Worm (Caenorhabditis elegans) whole organism, L4 larva: ENCODE data around the gene msa-1.

Source experiments
- D1046.2 ChIP-seq: fragments of 200-800 bp; sonication (Bioruptor generic); IDR thresholded peaks from 2 replicates; pipeline ENCODE4 v1.3.6; 2022; ENCODE audit warnings: missing genetic modification characterization, missing compliant biosample characterization
- F10B5.3 ChIP-seq: sonication (generic microtip); optimal IDR thresholded peaks from 2 replicates; lab custom pipeline; 2016; ENCODE audit warnings: mild to moderate bottlenecking, missing genetic modification characterization, missing compliant biosample characterization
- F37D6.2 ChIP-seq: sonication (generic microtip); optimal IDR thresholded peaks from 2 replicates; lab custom pipeline; 2016; ENCODE audit warnings: mild to moderate bottlenecking, missing genetic modification characterization, missing compliant biosample characterization
- F44E2.7 ChIP-seq: fragments of 200-800 bp; sonication (Bioruptor generic); IDR thresholded peaks from 2 replicates; pipeline ENCODE4 v2.1.2; 2022; ENCODE audit warnings: missing genetic modification characterization, missing compliant biosample characterization
- F49E8.2 ChIP-seq: sonication (generic microtip); optimal IDR thresholded peaks from 2 replicates; lab custom pipeline; 2016; ENCODE audit warnings: missing compliant biosample characterization, mild to moderate bottlenecking, missing genetic modification characterization, borderline replicate concordance
- T20F7.1 ChIP-seq: fragments of 200-800 bp; sonication (Bioruptor generic); optimal IDR thresholded peaks from 2 replicates; lab custom pipeline; 2018; ENCODE audit warnings: mild to moderate bottlenecking, missing genetic modification characterization, missing compliant biosample characterization
- Y48G9A.11 ChIP-seq: fragments of 200-800 bp; sonication (Bioruptor generic); IDR thresholded peaks from 2 replicates; pipeline ENCODE4 v1.3.6; 2022; ENCODE audit warnings: missing genetic modification reagents, missing genetic modification characterization, missing compliant biosample characterization
- Y5F2A.4 ChIP-seq: fragments of 200-800 bp; sonication (Bioruptor generic); optimal IDR thresholded peaks from 2 replicates; lab custom pipeline; 2018; ENCODE audit warnings: mild to moderate bottlenecking, missing genetic modification characterization, missing compliant biosample characterization
- ZK337.2 ChIP-seq: fragments of 200-800 bp; sonication (Bioruptor generic); IDR thresholded peaks from 2 replicates; pipeline ENCODE4 v1.3.6; 2022; ENCODE audit warnings: missing genetic modification reagents, missing genetic modification characterization, missing compliant biosample characterization
- ZK546.5 ChIP-seq, 2 experiments: sonication (generic microtip); optimal IDR thresholded peaks; 2 replicates each; lab custom pipeline; 2017; ENCODE audit warnings: missing biosample characterization in 2 of 2, missing genetic modification characterization in 2 of 2
- aha-1 ChIP-seq: fragments of 150-350 bp; peaks from one replicate; lab custom pipeline; 2014; ENCODE audit warnings: missing biosample characterization, missing genetic modification characterization
- ceh-62 ChIP-seq: sonication (generic microtip); optimal IDR thresholded peaks from 2 replicates; lab custom pipeline; 2017; ENCODE audit warnings: missing biosample characterization, missing genetic modification characterization
- daf-16 ChIP-seq, 3 experiments: sonication (generic microtip); optimal IDR thresholded peaks; 2 replicates each; lab custom pipeline; 2016 to 2017; ENCODE audit warnings: missing genetic modification characterization in 3 of 3, missing genetic modification reagents in 3 of 3, mild to moderate bottlenecking in 2 of 3, missing compliant biosample characterization in 2 of 3, missing biosample characterization in 1 of 3, moderate library complexity in 1 of 3
- daf-19 ChIP-seq: fragments of 200-800 bp; sonication (Bioruptor generic); conservative IDR thresholded peaks from 2 replicates; pipeline ENCODE4 v1.3.6; 2022; ENCODE audit warnings: missing genetic modification characterization, missing compliant biosample characterization
- daf-8 ChIP-seq: fragments of 200-800 bp; sonication (Bioruptor generic); IDR thresholded peaks from 2 replicates; pipeline ENCODE4 v1.3.6; 2022; ENCODE audit warnings: missing genetic modification characterization, missing compliant biosample characterization
- dmd-6 ChIP-seq: fragments of 200-800 bp; sonication (Bioruptor generic); IDR thresholded peaks from 2 replicates; pipeline ENCODE4 v1.3.6; 2022; ENCODE audit warnings: missing genetic modification reagents, missing genetic modification characterization, missing compliant biosample characterization
- dmd-9 ChIP-seq: fragments of 200-800 bp; sonication (Bioruptor generic); IDR thresholded peaks from 2 replicates; pipeline ENCODE4 v1.3.6; 2022; ENCODE audit warnings: missing genetic modification reagents, missing genetic modification characterization, missing compliant biosample characterization
- duxl-1 ChIP-seq: sonication (generic microtip); optimal IDR thresholded peaks from 2 replicates; lab custom pipeline; 2016; ENCODE audit warnings: mild to moderate bottlenecking, missing genetic modification characterization, moderate library complexity, missing compliant biosample characterization; ENCODE audit not compliant: poor library complexity
- dve-1 ChIP-seq: sonication (generic microtip); optimal IDR thresholded peaks from 2 replicates; lab custom pipeline; 2017; ENCODE audit warnings: antibody characterized with exemption, mild to moderate bottlenecking, missing genetic modification characterization, missing compliant biosample characterization; ENCODE audit not compliant: insufficient read depth
- egl-27 ChIP-seq: sonication (generic microtip); optimal IDR thresholded peaks from 3 replicates; lab custom pipeline; 2017; ENCODE audit warnings: missing biosample characterization, missing genetic modification reagents, missing genetic modification characterization
- egl-43 ChIP-seq: fragments of 200-800 bp; sonication (Bioruptor generic); IDR thresholded peaks from 2 replicates; pipeline ENCODE4 v1.3.6; 2022; ENCODE audit warnings: missing genetic modification reagents, missing genetic modification characterization, missing compliant biosample characterization
- fos-1 ChIP-seq: fragments of 150-350 bp; optimal IDR thresholded peaks from 2 replicates; lab custom pipeline; 2014; ENCODE audit warnings: missing biosample characterization, missing genetic modification characterization
- hif-1 ChIP-seq, 2 experiments: sonication (generic microtip); optimal IDR thresholded peaks; 2 replicates each; lab custom pipeline; 2016 to 2017; ENCODE audit warnings: missing compliant biosample characterization in 2 of 2, missing genetic modification characterization in 2 of 2, missing genetic modification reagents in 2 of 2, missing genotype in 2 of 2, mild to moderate bottlenecking in 1 of 2
- hlh-30 ChIP-seq: sonication (generic microtip); optimal IDR thresholded peaks from 2 replicates; lab custom pipeline; 2017; ENCODE audit warnings: antibody characterized with exemption, mild to moderate bottlenecking, missing genetic modification characterization, missing compliant biosample characterization; ENCODE audit not compliant: insufficient read depth
- hmg-1.1 ChIP-seq: fragments of 200-800 bp; sonication (Bioruptor generic); IDR thresholded peaks from 2 replicates; pipeline ENCODE4 v1.3.6; 2022; ENCODE audit warnings: missing genetic modification reagents, missing genetic modification characterization, missing compliant biosample characterization
- jun-1 ChIP-seq: fragments of 150-350 bp; optimal IDR thresholded peaks from 2 replicates; lab custom pipeline; 2014; ENCODE audit warnings: missing biosample characterization, missing genetic modification reagents, missing genetic modification characterization
- lim-7 ChIP-seq: fragments of 200-800 bp; sonication (Bioruptor generic); IDR thresholded peaks from 2 replicates; pipeline ENCODE4 v1.3.6; 2022; ENCODE audit warnings: missing genetic modification characterization, missing compliant biosample characterization
- lin-1 ChIP-seq: fragments of 200-800 bp; sonication (Bioruptor generic); IDR thresholded peaks from 2 replicates; pipeline ENCODE4 v1.3.6; 2022; ENCODE audit warnings: missing genetic modification reagents, missing genetic modification characterization, missing compliant biosample characterization
- lin-29 ChIP-seq: fragments of 200-800 bp; sonication (Bioruptor generic); IDR thresholded peaks from 2 replicates; pipeline ENCODE4 v1.3.6; 2022; ENCODE audit warnings: missing genetic modification reagents, missing genetic modification characterization, missing compliant biosample characterization
- lin-39 ChIP-seq: fragments of 150-350 bp; optimal IDR thresholded peaks from 2 replicates; lab custom pipeline; 2014; ENCODE audit warnings: missing biosample characterization, missing genetic modification reagents, missing genetic modification characterization
- madf-5 ChIP-seq, 2 experiments: fragments of 200-800 bp; sonication (Bioruptor generic); IDR thresholded peaks; 2 replicates each; pipeline ENCODE4 v1.3.6; 2022; ENCODE audit warnings: missing compliant biosample characterization in 2 of 2, missing genetic modification characterization in 2 of 2
- mdt-29 ChIP-seq: fragments of 200-800 bp; sonication (Bioruptor generic); IDR thresholded peaks from 2 replicates; pipeline ENCODE4 v1.3.6; 2022; ENCODE audit warnings: missing genetic modification reagents, missing genetic modification characterization, missing compliant biosample characterization
- mes-2 ChIP-seq: sonication (generic microtip); optimal IDR thresholded peaks from 2 replicates; lab custom pipeline; 2016; ENCODE audit warnings: missing genotype, mild to moderate bottlenecking, missing genetic modification characterization, missing compliant biosample characterization; ENCODE audit not compliant: poor library complexity, severe bottlenecking
- nhr-10 ChIP-seq: fragments of 150-350 bp; optimal IDR thresholded peaks from 2 replicates; lab custom pipeline; 2014; ENCODE audit warnings: missing biosample characterization, missing genetic modification characterization
- nhr-25 ChIP-seq: sonication (generic microtip); optimal IDR thresholded peaks from 2 replicates; lab custom pipeline; 2017; ENCODE audit warnings: missing genetic modification characterization, mild to moderate bottlenecking, missing compliant biosample characterization, antibody characterized with exemption, moderate library complexity, borderline replicate concordance; ENCODE audit not compliant: insufficient read depth
- nhr-42 ChIP-seq: fragments of 200-800 bp; sonication (Bioruptor generic); IDR thresholded peaks from 2 replicates; pipeline ENCODE4 v1.3.6; 2022; ENCODE audit warnings: missing genetic modification characterization, missing compliant biosample characterization
- nhr-77 ChIP-seq: fragments of 150-350 bp; optimal IDR thresholded peaks from 2 replicates; lab custom pipeline; 2014; ENCODE audit warnings: missing biosample characterization, missing genetic modification characterization
- pha-4 ChIP-seq, 2 experiments: fragments of 150-350 bp in 1 of 2; fragments of 200-800 bp in 1 of 2; sonication (Bioruptor generic) in 1 of 2; IDR thresholded peaks in 1 of 2; optimal IDR thresholded peaks in 1 of 2; 2 replicates each; pipeline versions ENCODE4 v1.3.6 to Lab custom; 2014 to 2022; ENCODE audit warnings: missing genetic modification characterization in 2 of 2, missing genetic modification reagents in 2 of 2, missing biosample characterization in 1 of 2, missing compliant biosample characterization in 1 of 2
- php-3 ChIP-seq: fragments of 200-800 bp; sonication (Bioruptor generic); IDR thresholded peaks from 2 replicates; pipeline ENCODE4 v1.3.6; 2022; ENCODE audit warnings: missing genetic modification reagents, missing genetic modification characterization, missing compliant biosample characterization
- set-16 ChIP-seq: fragments of 200-800 bp; sonication (Bioruptor generic); IDR thresholded peaks from 2 replicates; pipeline ENCODE4 v1.3.6; 2022; ENCODE audit warnings: missing genetic modification reagents, missing genetic modification characterization, missing compliant biosample characterization
- snpc-1.2 ChIP-seq: fragments of 200-800 bp; sonication (Bioruptor generic); IDR thresholded peaks from 2 replicates; pipeline ENCODE4 v1.3.6; 2022; ENCODE audit warnings: missing genetic modification reagents, missing genetic modification characterization, missing compliant biosample characterization
- snpc-4 ChIP-seq: fragments of 150-350 bp; optimal IDR thresholded peaks from 2 replicates; lab custom pipeline; 2014; ENCODE audit warnings: missing biosample characterization, missing genetic modification characterization
- spr-3 ChIP-seq: fragments of 200-800 bp; sonication (Bioruptor generic); optimal IDR thresholded peaks from 2 replicates; lab custom pipeline; 2018; ENCODE audit warnings: mild to moderate bottlenecking, missing genetic modification characterization, missing compliant biosample characterization
- unc-62 ChIP-seq, 3 experiments: fragments of 150-350 bp in 1 of 3; sonication (generic microtip); optimal IDR thresholded peaks in 2 of 3; peaks in 1 of 3; 1 replicate in 1 of 3; 2 replicates in 2 of 3; lab custom pipeline; 2014 to 2017; ENCODE audit warnings: missing biosample characterization in 3 of 3, missing genetic modification characterization in 3 of 3, missing genetic modification reagents in 3 of 3, missing genotype in 1 of 3
- zfp-2 ChIP-seq: sonication (generic microtip); optimal IDR thresholded peaks from 2 replicates; lab custom pipeline; 2016; ENCODE audit warnings: mild to moderate bottlenecking, missing genetic modification characterization, missing compliant biosample characterization
- zfp-3 ChIP-seq: fragments of 200-800 bp; sonication (Bioruptor generic); conservative IDR thresholded peaks from 2 replicates; pipeline ENCODE4 v1.3.6; 2022; ENCODE audit warnings: missing genetic modification reagents, missing genetic modification characterization, missing compliant biosample characterization
- zip-2 ChIP-seq: fragments of 150-350 bp; optimal IDR thresholded peaks from 2 replicates; lab custom pipeline; 2014; ENCODE audit warnings: missing biosample characterization, missing genetic modification characterization
- ztf-11 ChIP-seq: fragments of 150-350 bp; optimal IDR thresholded peaks from 2 replicates; lab custom pipeline; 2014; ENCODE audit warnings: missing biosample characterization, missing genetic modification characterization

The msa-1 gene

DNA sequence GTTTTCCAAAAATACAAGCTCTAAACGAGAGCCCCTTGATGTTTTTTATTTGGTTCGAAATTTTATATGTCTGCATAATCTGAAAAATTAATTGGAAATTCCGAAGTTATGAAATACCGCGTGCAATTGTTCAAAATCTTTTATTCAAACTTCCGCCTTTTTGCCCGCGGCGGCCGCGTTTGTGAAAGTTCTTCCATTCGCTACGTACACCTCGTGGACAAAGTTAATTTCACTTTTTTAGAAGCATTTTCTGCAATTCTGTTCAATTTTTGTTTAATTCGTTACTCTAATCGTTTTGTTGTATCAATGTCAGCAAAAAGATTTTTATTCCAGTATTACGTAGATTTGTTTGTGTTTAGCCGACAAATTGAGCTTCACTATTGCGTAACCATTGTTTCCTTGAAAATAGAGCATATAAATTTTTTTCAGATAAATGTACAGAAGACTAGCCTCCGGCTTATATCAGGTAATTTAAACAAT is 14.1 kb upstream of the msa-1 start, which contains the start of gene mppb-1 (continued):
- TF ChIP-seq pha-4 (GFP tag; IDR thresholded peaks at IDR 0.05; lab: Robert Waterston, UW) (peak; percentile 62; the same call in 1 of the 2 replicates), pha-4 (tag; optimal IDR thresholded peaks at IDR 0.05; lab: Kevin White, UChicago) (peak; percentile 15), duxl-1 (tag; lab: Kevin White, UChicago) (peak; percentile 85), set-16 (GFP tag; lab: Robert Waterston, UW) (no peak), Y5F2A.4 (GFP tag; lab: Kevin White, UChicago) (no peak), zfp-2 (tag; lab: Kevin White, UChicago) (no peak), F37D6.2 (tag; lab: Kevin White, UChicago) (peak; percentile 31), F10B5.3 (tag; lab: Kevin White, UChicago) (no peak), fos-1 (tag; lab: Kevin White, UChicago) (no peak), madf-5 (GFP tag; IDR thresholded peaks at IDR 0.05; lab: Robert Waterston, UW) (0 out of 4 replicates have a peak, but pooled peaks of 1 of the 2 experiments have one; percentile 41), snpc-4 (tag; lab: Kevin White, UChicago) (no peak), lin-39 (tag; lab: Kevin White, UChicago) (no peak), Y48G9A.11 (GFP tag; lab: Robert Waterston, UW) (no peak), daf-8 (GFP tag; lab: Robert Waterston, UW) (no peak), lin-29 (GFP tag; lab: Robert Waterston, UW) (no peak), hif-1 (tag; optimal IDR thresholded peaks at IDR 0.05; lab: Kevin White, UChicago) (peak in 1 of 2 experiments; percentile 95), ZK337.2 (peak; percentile 94), lin-1 (GFP tag; lab: Robert Waterston, UW) (no peak), mes-2 (tag; lab: Kevin White, UChicago) (peak; percentile 100), nhr-25 (tag; lab: Kevin White, UChicago) (no peak), spr-3 (no peak), T20F7.1 (GFP tag; lab: Kevin White, UChicago) (peak; percentile 61), mdt-29 (GFP tag; lab: Robert Waterston, UW) (0 out of 2 replicates have a peak, but pooled peaks have one; percentile 40), D1046.2 (peak; percentile 67; the same call in 1 of the 2 replicates), snpc-1.2 (GFP tag; lab: Robert Waterston, UW) (peak; percentile 56; the same call in 1 of the 2 replicates), dmd-9 (peak; percentile 90), F49E8.2 (tag; lab: Kevin White, UChicago) (no peak), daf-16 (GFP tag; optimal IDR thresholded peaks at IDR 0.05; lab: Kevin White, UChicago) (no peak), daf-16 (tag; optimal IDR thresholded peaks at IDR 0.05; lab: Kevin White, UChicago) (no peak), zip-2 (tag; lab: Kevin White, UChicago) (no peak), zfp-3 (GFP tag; lab: Robert Waterston, UW) (peak; percentile 70; the same call in 1 of the 2 replicates), aha-1 (tag; lab: Kevin White, UChicago) (peak; percentile 48), dmd-6 (GFP tag; lab: Robert Waterston, UW) (peak; percentile 79), dve-1 (tag; lab: Kevin White, UChicago) (no peak), daf-19 (no peak), hmg-1.1 (peak; percentile 72), unc-62 (GFP tag; optimal IDR thresholded peaks at IDR 0.05 in 1 of 2; lab: Kevin White, UChicago) (no peak), unc-62 (tag; optimal IDR thresholded peaks at IDR 0.05; lab: Kevin White, UChicago) (no peak), ztf-11 (tag; lab: Kevin White, UChicago) (no peak), nhr-42 (0 out of 2 replicates have a peak, but pooled peaks have one; percentile 34), nhr-77 (tag; lab: Kevin White, UChicago) (no peak), jun-1 (tag; lab: Kevin White, UChicago) (no peak), ZK546.5 (tag; optimal IDR thresholded peaks at IDR 0.05; lab: Kevin White, UChicago) (no peak), php-3 (GFP tag; lab: Robert Waterston, UW) (0 out of 2 replicates have a peak, but pooled peaks have one; percentile 52), lim-7 (GFP tag; lab: Robert Waterston, UW) (no peak), ceh-62 (tag; lab: Kevin White, UChicago) (no peak), egl-43 (GFP tag; lab: Robert Waterston, UW) (no peak), egl-27 (tag; lab: Kevin White, UChicago) (no peak), F44E2.7 (no peak), nhr-10 (tag; lab: Kevin White, UChicago) (no peak), hlh-30 (tag; lab: Kevin White, UChicago) (peak; percentile 63)
